Fruit fly (Drosophila melanogaster) whole organism: ENCODE results near the gene ppk21.

Source experiments
- CG8478 ChIP-seq: fragments of >200 bp; optimal IDR thresholded peaks from 2 replicates; lab custom pipeline; 2018; ENCODE audit warnings: inconsistent platforms
- Dll ChIP-seq: fragments of >200 bp; optimal IDR thresholded peaks from 2 replicates; lab custom pipeline; 2017
- pan ChIP-seq: fragments of >200 bp; optimal IDR thresholded peaks from 2 replicates; lab custom pipeline; 2017
- psq ChIP-seq: fragments of >200 bp; optimal IDR thresholded peaks from 2 replicates; lab custom pipeline; 2017

DNA sequence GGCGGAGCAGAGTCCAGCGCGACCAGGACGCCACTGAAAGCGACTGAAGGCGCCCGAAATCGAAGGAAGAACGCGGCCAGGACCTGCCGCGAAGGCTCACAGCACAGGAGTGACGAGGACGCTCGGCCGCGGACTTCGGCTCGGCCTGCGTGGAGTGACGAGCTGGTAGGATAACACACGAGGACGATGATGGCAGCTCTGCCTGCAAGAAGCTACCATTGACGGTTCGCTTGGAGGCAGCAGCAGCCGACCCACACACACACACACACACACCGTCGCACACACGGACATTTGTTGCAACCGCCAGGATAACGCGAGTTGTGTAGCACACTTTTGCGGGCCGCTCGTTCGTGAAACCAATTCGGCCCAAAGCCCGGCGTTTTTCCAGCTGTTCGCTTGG, 4.6 kb upstream of the ppk21 start, which contains the start of gene Dop1R2:
- no peak for TF ChIP-seq CG8478
- TF ChIP-seq pan, result no peak
- TF ChIP-seq psq (lab: Kevin White, UChicago), result no peak
- no peak for TF ChIP-seq Dll (lab: Kevin White, UChicago)
